In the genomic region with DNA sequence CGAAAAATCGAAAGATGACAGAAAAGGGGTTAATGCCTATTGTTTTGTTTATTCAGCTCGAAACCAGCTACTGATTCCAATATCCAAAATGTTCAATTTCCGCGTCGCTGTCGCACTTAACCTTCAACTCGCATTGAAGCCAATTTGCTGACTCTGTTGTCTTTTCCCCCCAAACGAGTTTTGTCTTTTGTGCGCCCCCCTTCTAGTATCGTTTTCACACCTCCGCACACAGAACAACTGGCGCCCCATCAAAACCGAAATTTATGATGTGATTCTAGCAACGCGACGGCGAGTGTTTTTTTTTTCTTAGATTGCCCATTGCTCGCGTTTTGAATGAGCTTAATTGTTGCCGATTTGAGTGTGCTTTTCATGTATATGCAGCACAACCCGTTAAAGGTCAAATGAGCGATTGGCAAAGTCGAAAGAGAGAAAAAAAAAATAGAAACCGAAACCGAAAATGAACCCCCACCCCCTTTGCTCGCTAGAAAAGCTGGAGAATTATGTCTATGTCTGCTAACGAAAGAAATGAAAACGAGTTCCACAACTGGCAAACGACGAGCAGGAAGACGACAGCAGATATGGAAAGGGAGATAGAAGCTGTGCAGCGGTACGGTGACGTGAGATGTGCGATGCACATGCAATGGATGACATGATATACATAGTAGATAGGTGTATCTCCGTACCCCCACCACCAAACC, we compare ENCODE assay signal across 1 fruit fly cellular context.
A peak's percentile ranks its signal among the peaks of the same experiment; 100 is the strongest.
TF ChIP-seq lines count a peak whose summit lies in the region.

No protein-coding gene starts in this region.

TF ChIP-seq in whole organism, embryonic, 481 proteins besides CTCF, POLR2A, EP300 and RAD21 (continued from another document and continues in another):
- no peak for TF ChIP-seq btn (GFP tag; optimal IDR thresholded peaks at IDR 0.05; lab: Kevin White, UChicago)
- no peak for TF ChIP-seq oc (tag; optimal IDR thresholded peaks at IDR 0.05; lab: Kevin White, UChicago)
- TF ChIP-seq H2.0 (GFP tag; IDR thresholded peaks at IDR 0.05; lab: Robert Waterston, UW), result no peak
- TF ChIP-seq CG12155 (GFP tag; optimal IDR thresholded peaks at IDR 0.05; lab: Kevin White, UChicago), result no peak
- TF ChIP-seq aop (GFP tag; IDR thresholded peaks at IDR 0.05; lab: Robert Waterston, UW), result no peak
- no peak for TF ChIP-seq jigr1 (GFP tag; IDR thresholded peaks at IDR 0.05; lab: Robert Waterston, UW)
- TF ChIP-seq fd64A (GFP tag; optimal IDR thresholded peaks at IDR 0.05; lab: Kevin White, UChicago), result no peak
- TF ChIP-seq Poxn (GFP tag; IDR thresholded peaks at IDR 0.05; lab: Robert Waterston, UW), result no peak
- TF ChIP-seq Doc3 (GFP tag; IDR thresholded peaks at IDR 0.05; lab: Robert Waterston, UW; ENCODE audit: partially characterized antibody), result no peak
- no peak for TF ChIP-seq CG18476 (GFP tag; optimal IDR thresholded peaks at IDR 0.05; lab: Kevin White, UChicago)
- no peak for TF ChIP-seq pum (GFP tag; optimal IDR thresholded peaks at IDR 0.05; lab: Kevin White, UChicago)
- TF ChIP-seq stc (GFP tag; IDR thresholded peaks at IDR 0.05; lab: Robert Waterston, UW), result no peak
- no peak for TF ChIP-seq ems (GFP tag; optimal IDR thresholded peaks at IDR 0.05; lab: Kevin White, UChicago)
- TF ChIP-seq CG3838 (GFP tag; optimal IDR thresholded peaks at IDR 0.05; lab: Kevin White, UChicago), result no peak
- TF ChIP-seq zf30C (GFP tag; optimal IDR thresholded peaks at IDR 0.05; lab: Kevin White, UChicago), result no peak
- TF ChIP-seq CG7928 (GFP tag; optimal IDR thresholded peaks at IDR 0.05; lab: Kevin White, UChicago), result no peak
- TF ChIP-seq CG11456 (GFP tag; IDR thresholded peaks at IDR 0.05; lab: Robert Waterston, UW), result peak; percentile 55; the same call in 2 of the 3 replicates
- no peak for TF ChIP-seq dm (GFP tag; optimal IDR thresholded peaks at IDR 0.05; lab: Kevin White, UChicago)
- peak; percentile 46 for TF ChIP-seq Hmr (GFP tag; optimal IDR thresholded peaks at IDR 0.05; lab: Kevin White, UChicago)
- no peak for TF ChIP-seq ham (GFP tag; IDR thresholded peaks at IDR 0.05; lab: Robert Waterston, UW)
- TF ChIP-seq Vsx1 (GFP tag; optimal IDR thresholded peaks at IDR 0.05; lab: Kevin White, UChicago), result peak; percentile 48
- TF ChIP-seq fru (optimal IDR thresholded peaks at IDR 0.05; lab: Kevin White, UChicago), result no peak
- TF ChIP-seq Six4 (GFP tag; optimal IDR thresholded peaks at IDR 0.05; lab: Kevin White, UChicago), result no peak
- TF ChIP-seq chif (GFP tag; optimal IDR thresholded peaks at IDR 0.05; lab: Kevin White, UChicago), result no peak
- TF ChIP-seq Bgb (GFP tag; IDR thresholded peaks at IDR 0.05; lab: Robert Waterston, UW; ENCODE audit: partially characterized antibody), result no peak
- TF ChIP-seq Blimp-1 (GFP tag; optimal IDR thresholded peaks at IDR 0.05; lab: Kevin White, UChicago), result peak; percentile 90
- TF ChIP-seq Ets65A (GFP tag; lab: Kevin White, UChicago), result no peak
- TF ChIP-seq kni (GFP tag; optimal IDR thresholded peaks at IDR 0.05; lab: Kevin White, UChicago), result peak; percentile 67
- no peak for TF ChIP-seq Chrac-16 (GFP tag; optimal IDR thresholded peaks at IDR 0.05; lab: Kevin White, UChicago)
- no peak for TF ChIP-seq GATAe (GFP tag; conservative IDR thresholded peaks at IDR 0.05; lab: Robert Waterston, UW)
- TF ChIP-seq NFAT (GFP tag; IDR thresholded peaks at IDR 0.05; lab: Robert Waterston, UW), result 0 out of 2 replicates have a peak, but pooled peaks have one; percentile 6
- TF ChIP-seq bab2 (GFP tag; optimal IDR thresholded peaks at IDR 0.05; lab: Kevin White, UChicago), result no peak
- peak; percentile 29; the same call in 1 of the 2 replicates for TF ChIP-seq CG9932 (GFP tag; IDR thresholded peaks at IDR 0.05; lab: Robert Waterston, UW)
- TF ChIP-seq chn (GFP tag; optimal IDR thresholded peaks at IDR 0.05; lab: Kevin White, UChicago), result no peak
- TF ChIP-seq CG13123 (GFP tag; optimal IDR thresholded peaks at IDR 0.05; lab: Kevin White, UChicago), result no peak
- no peak for TF ChIP-seq Ada2b (GFP tag; IDR thresholded peaks at IDR 0.05; lab: Robert Waterston, UW)
- TF ChIP-seq Ravus (GFP tag; IDR thresholded peaks at IDR 0.05; lab: Robert Waterston, UW), result no peak
- no peak for TF ChIP-seq CG2120 (GFP tag; optimal IDR thresholded peaks at IDR 0.05; lab: Kevin White, UChicago)
- no peak for TF ChIP-seq mld (GFP tag; IDR thresholded peaks at IDR 0.05; lab: Robert Waterston, UW; ENCODE audit: partially characterized antibody)
- TF ChIP-seq tll (GFP tag; optimal IDR thresholded peaks at IDR 0.05; lab: Kevin White, UChicago), result no peak
- no peak for TF ChIP-seq zen2 (GFP tag; IDR thresholded peaks at IDR 0.05; lab: Robert Waterston, UW; ENCODE audit: partially characterized antibody)
- TF ChIP-seq Kr (GFP tag; optimal IDR thresholded peaks at IDR 0.05; lab: Kevin White, UChicago), result no peak
- TF ChIP-seq vvl (GFP tag; IDR thresholded peaks at IDR 0.05; lab: Robert Waterston, UW), result no peak
- no peak for TF ChIP-seq eyg (GFP tag; optimal IDR thresholded peaks at IDR 0.05; lab: Kevin White, UChicago)
- no peak for TF ChIP-seq CG9215 (GFP tag; IDR thresholded peaks at IDR 0.05; lab: Robert Waterston, UW)
- no peak for TF ChIP-seq tgo (GFP tag; IDR thresholded peaks at IDR 0.05; lab: Robert Waterston, UW)
- TF ChIP-seq CG10543 (GFP tag; optimal IDR thresholded peaks at IDR 0.05; lab: Kevin White, UChicago), result peak; percentile 5
- TF ChIP-seq CG8359 (GFP tag; optimal IDR thresholded peaks at IDR 0.05; lab: Kevin White, UChicago; ENCODE audit: borderline replicate concordance), result no peak
- TF ChIP-seq Mrtf (GFP tag; IDR thresholded peaks at IDR 0.05; lab: Robert Waterston, UW), result no peak
- no peak for TF ChIP-seq Gug (GFP tag; IDR thresholded peaks at IDR 0.05; lab: Robert Waterston, UW)
- peak; percentile 23 for TF ChIP-seq Meics (GFP tag; optimal IDR thresholded peaks at IDR 0.05; lab: Kevin White, UChicago)
- 0 out of 2 replicates have a peak, but pooled peaks have one; percentile 10 for TF ChIP-seq CG32772 (GFP tag; IDR thresholded peaks at IDR 0.05; lab: Robert Waterston, UW)
- peak; percentile 45 for TF ChIP-seq sd (tag; optimal IDR thresholded peaks at IDR 0.05; lab: Kevin White, UChicago)
- no peak for TF ChIP-seq twi (tag; optimal IDR thresholded peaks at IDR 0.05; lab: Kevin White, UChicago)
- TF ChIP-seq ranshi (GFP tag; IDR thresholded peaks at IDR 0.05; lab: Robert Waterston, UW), result no peak
- TF ChIP-seq Taf1 (GFP tag; IDR thresholded peaks at IDR 0.05; lab: Robert Waterston, UW), result no peak
- TF ChIP-seq lov (optimal IDR thresholded peaks at IDR 0.05; lab: Kevin White, UChicago), result no peak
- TF ChIP-seq lov (GFP tag; IDR thresholded peaks at IDR 0.05; lab: Robert Waterston, UW), result no peak
- TF ChIP-seq Tbp (GFP tag; optimal IDR thresholded peaks at IDR 0.05; lab: Kevin White, UChicago), result no peak
- TF ChIP-seq her (GFP tag; optimal IDR thresholded peaks at IDR 0.05; lab: Kevin White, UChicago), result peak; percentile 23
- peak; percentile 57 for TF ChIP-seq lab (GFP tag; optimal IDR thresholded peaks at IDR 0.05; lab: Kevin White, UChicago)
- no peak for TF ChIP-seq pita (GFP tag; optimal IDR thresholded peaks at IDR 0.05; lab: Kevin White, UChicago)
- TF ChIP-seq danr (GFP tag; IDR thresholded peaks at IDR 0.05; lab: Robert Waterston, UW), result no peak
- TF ChIP-seq CG7745 (tag; optimal IDR thresholded peaks at IDR 0.05; lab: Kevin White, UChicago), result no peak
- TF ChIP-seq rib (GFP tag; IDR thresholded peaks at IDR 0.05; lab: Robert Waterston, UW), result peak; percentile 37; the same call in 1 of the 2 replicates
- no peak for TF ChIP-seq CG7839 (tag; optimal IDR thresholded peaks at IDR 0.05; lab: Kevin White, UChicago)
- TF ChIP-seq sqz (GFP tag; optimal IDR thresholded peaks at IDR 0.05; lab: Kevin White, UChicago), result no peak
- no peak for TF ChIP-seq da (GFP tag; optimal IDR thresholded peaks at IDR 0.05; lab: Kevin White, UChicago)
- TF ChIP-seq cato (GFP tag; optimal IDR thresholded peaks at IDR 0.05; lab: Kevin White, UChicago; ENCODE audit: borderline replicate concordance), result no peak
- no peak for TF ChIP-seq CG13894 (tag; optimal IDR thresholded peaks at IDR 0.05; lab: Kevin White, UChicago)
- TF ChIP-seq sr (GFP tag; IDR thresholded peaks at IDR 0.05; lab: Robert Waterston, UW), result peak; percentile 72; the same call in 2 of the 3 replicates
- no peak for TF ChIP-seq Dip2 (GFP tag; IDR thresholded peaks at IDR 0.05; lab: Robert Waterston, UW)
- TF ChIP-seq unc-4 (GFP tag; IDR thresholded peaks at IDR 0.05; lab: Robert Waterston, UW; ENCODE audit: partially characterized antibody), result 0 out of 2 replicates have a peak, but pooled peaks have one; percentile 25
- peak; percentile 39 for TF ChIP-seq sens (GFP tag; lab: Kevin White, UChicago)
- TF ChIP-seq CG15011 (GFP tag; optimal IDR thresholded peaks at IDR 0.05; lab: Kevin White, UChicago), result no peak
- TF ChIP-seq CrebB (tag; optimal IDR thresholded peaks at IDR 0.05; lab: Kevin White, UChicago), result no peak
- peak; percentile 68 for TF ChIP-seq gro (GFP tag; optimal IDR thresholded peaks at IDR 0.05; lab: Kevin White, UChicago)
- peak; percentile 68 for TF ChIP-seq mirr (GFP tag; optimal IDR thresholded peaks at IDR 0.05; lab: Kevin White, UChicago)
- TF ChIP-seq E2f2 (GFP tag; IDR thresholded peaks at IDR 0.05; lab: Robert Waterston, UW), result no peak
- no peak for TF ChIP-seq gt (GFP tag; IDR thresholded peaks at IDR 0.05; lab: Robert Waterston, UW)
- no peak for TF ChIP-seq Hsf (GFP tag; optimal IDR thresholded peaks at IDR 0.05; lab: Kevin White, UChicago)
- TF ChIP-seq Mad (GFP tag; optimal IDR thresholded peaks at IDR 0.05; lab: Kevin White, UChicago), result no peak
- TF ChIP-seq Opbp (GFP tag; IDR thresholded peaks at IDR 0.05; lab: Robert Waterston, UW; ENCODE audit: partially characterized antibody), result no peak
- TF ChIP-seq zen (tag; optimal IDR thresholded peaks at IDR 0.05; lab: Kevin White, UChicago), result no peak
- TF ChIP-seq CG13287 (GFP tag; IDR thresholded peaks at IDR 0.05; lab: Robert Waterston, UW; ENCODE audit: partially characterized antibody), result peak; percentile 6; the same call in 1 of the 2 replicates
- TF ChIP-seq pb (GFP tag; optimal IDR thresholded peaks at IDR 0.05; lab: Kevin White, UChicago), result no peak
- no peak for TF ChIP-seq luna (GFP tag; optimal IDR thresholded peaks at IDR 0.05; lab: Kevin White, UChicago)
- TF ChIP-seq CG4707 (GFP tag; optimal IDR thresholded peaks at IDR 0.05; lab: Kevin White, UChicago), result no peak
- TF ChIP-seq Awh (GFP tag; IDR thresholded peaks at IDR 0.05; lab: Robert Waterston, UW), result no peak
- peak; percentile 30 for TF ChIP-seq ERR (GFP tag; optimal IDR thresholded peaks at IDR 0.05; lab: Kevin White, UChicago)
- TF ChIP-seq CG11695 (GFP tag; IDR thresholded peaks at IDR 0.05; lab: Robert Waterston, UW), result peak; percentile 45; the same call in 1 of the 3 replicates
- TF ChIP-seq CG6272 (GFP tag; IDR thresholded peaks at IDR 0.05; lab: Robert Waterston, UW), result no peak
- TF ChIP-seq CG4854 (GFP tag; optimal IDR thresholded peaks at IDR 0.05; lab: Kevin White, UChicago), result no peak
- no peak for TF ChIP-seq vnd (GFP tag; IDR thresholded peaks at IDR 0.05; lab: Robert Waterston, UW; ENCODE audit: partially characterized antibody)
- no peak for TF ChIP-seq CG7786 (GFP tag; optimal IDR thresholded peaks at IDR 0.05; lab: Kevin White, UChicago)
- peak in 1 of 2 experiments; percentile 69 for TF ChIP-seq Eip74EF (GFP tag; optimal IDR thresholded peaks at IDR 0.05; lab: Kevin White, UChicago)
- no peak for TF ChIP-seq Bteb2 (GFP tag; optimal IDR thresholded peaks at IDR 0.05; lab: Kevin White, UChicago)
- TF ChIP-seq CG30431 (GFP tag; optimal IDR thresholded peaks at IDR 0.05; lab: Kevin White, UChicago), result no peak
- no peak for TF ChIP-seq nau (GFP tag; optimal IDR thresholded peaks at IDR 0.05; lab: Kevin White, UChicago)
- no peak for TF ChIP-seq CG43689 (GFP tag; IDR thresholded peaks at IDR 0.05; lab: Robert Waterston, UW)
- TF ChIP-seq fd3F (GFP tag; optimal IDR thresholded peaks at IDR 0.05; lab: Kevin White, UChicago), result no peak
- no peak for TF ChIP-seq ewg (GFP tag; optimal IDR thresholded peaks at IDR 0.05; lab: Kevin White, UChicago)
- no peak for TF ChIP-seq H15 (GFP tag; IDR thresholded peaks at IDR 0.05; lab: Robert Waterston, UW)
- no peak for TF ChIP-seq C15 (GFP tag; IDR thresholded peaks at IDR 0.05; lab: Robert Waterston, UW)
- TF ChIP-seq Abd-B (GFP tag; optimal IDR thresholded peaks at IDR 0.05; lab: Kevin White, UChicago), result no peak
- no peak for TF ChIP-seq CG10979 (tag; optimal IDR thresholded peaks at IDR 0.05; lab: Kevin White, UChicago)
- no peak for TF ChIP-seq CG15073 (GFP tag; optimal IDR thresholded peaks at IDR 0.05; lab: Kevin White, UChicago)
- no peak for TF ChIP-seq phol (tag; optimal IDR thresholded peaks at IDR 0.05; lab: Kevin White, UChicago)
- peak; percentile 85 for TF ChIP-seq abd-A (tag; optimal IDR thresholded peaks at IDR 0.05; lab: Kevin White, UChicago)
- TF ChIP-seq CG15696 (tag; optimal IDR thresholded peaks at IDR 0.05; lab: Kevin White, UChicago), result no peak
- no peak for TF ChIP-seq nmo (GFP tag; optimal IDR thresholded peaks at IDR 0.05; lab: Kevin White, UChicago)
- TF ChIP-seq ac (GFP tag; optimal IDR thresholded peaks at IDR 0.05; lab: Kevin White, UChicago), result no peak
- TF ChIP-seq ab (GFP tag; optimal IDR thresholded peaks at IDR 0.05; lab: Kevin White, UChicago), result no peak
- no peak for TF ChIP-seq grau (tag; optimal IDR thresholded peaks at IDR 0.05; lab: Kevin White, UChicago)
- no peak for TF ChIP-seq CG1529 (GFP tag; optimal IDR thresholded peaks at IDR 0.05; lab: Kevin White, UChicago)
- TF ChIP-seq shn (GFP tag; optimal IDR thresholded peaks at IDR 0.05; lab: Kevin White, UChicago), result no peak
- peak; percentile 8 for TF ChIP-seq CG13296 (GFP tag; optimal IDR thresholded peaks at IDR 0.05; lab: Kevin White, UChicago)
- no peak for TF ChIP-seq CoRest (tag; optimal IDR thresholded peaks at IDR 0.05; lab: Kevin White, UChicago)
- TF ChIP-seq az2 (GFP tag; optimal IDR thresholded peaks at IDR 0.05; lab: Kevin White, UChicago), result no peak
- TF ChIP-seq lola (GFP tag; optimal IDR thresholded peaks at IDR 0.05; lab: Kevin White, UChicago), result no peak
- no peak for TF ChIP-seq D19B (GFP tag; optimal IDR thresholded peaks at IDR 0.05; lab: Kevin White, UChicago)
- TF ChIP-seq CG15601 (tag; optimal IDR thresholded peaks at IDR 0.05; lab: Kevin White, UChicago), result no peak
- TF ChIP-seq ATbp (GFP tag; optimal IDR thresholded peaks at IDR 0.05; lab: Kevin White, UChicago), result no peak
- no peak for TF ChIP-seq grn (GFP tag; optimal IDR thresholded peaks at IDR 0.05; lab: Kevin White, UChicago)
- no peak for TF ChIP-seq tap (tag; optimal IDR thresholded peaks at IDR 0.05; lab: Kevin White, UChicago)
- TF ChIP-seq cwo (GFP tag; optimal IDR thresholded peaks at IDR 0.05; lab: Kevin White, UChicago), result no peak
- TF ChIP-seq CG17328 (GFP tag; IDR thresholded peaks at IDR 0.05; lab: Robert Waterston, UW), result no peak
- TF ChIP-seq caup (GFP tag; optimal IDR thresholded peaks at IDR 0.05; lab: Kevin White, UChicago; ENCODE audit: severe bottlenecking), result peak; percentile 34
